Fruit fly (Drosophila melanogaster): ENCODE data around the gene Ac76E.

Gene Ac76E

dm6 chr3L:19939024-19939423 is at the start of gene Ac76E:
Gene Ac76E, plus strand, starts transcription at chr3L:19939287.
- TF ChIP-seq usp (GFP tag; optimal IDR thresholded peaks at IDR 0.05) (no peak), CG8478 (optimal IDR thresholded peaks at IDR 0.05) (no peak), pan (optimal IDR thresholded peaks at IDR 0.05) (no peak), Dll (optimal IDR thresholded peaks at IDR 0.05) (no peak), EcR (GFP tag; optimal IDR thresholded peaks at IDR 0.05) (no peak), psq (optimal IDR thresholded peaks at IDR 0.05) (no peak)

- TF ChIP-seq CG8478 (optimal IDR thresholded peaks at IDR 0.05) (peak; percentile 99), usp (GFP tag; optimal IDR thresholded peaks at IDR 0.05) (no peak), EcR (GFP tag; optimal IDR thresholded peaks at IDR 0.05) (no peak), pan (optimal IDR thresholded peaks at IDR 0.05) (no peak), psq (optimal IDR thresholded peaks at IDR 0.05) (no peak), Dll (optimal IDR thresholded peaks at IDR 0.05) (peak; percentile 55)
Observed at dm6 chr3L:19895556-19895995, 43.5 kb upstream of the Ac76E start.

dm6 chr3L:19896280-19896891 is 42.7 kb upstream of the Ac76E start:
- TF ChIP-seq Dll (optimal IDR thresholded peaks at IDR 0.05) (peak; percentile 27), psq (optimal IDR thresholded peaks at IDR 0.05) (no peak)

DNA sequence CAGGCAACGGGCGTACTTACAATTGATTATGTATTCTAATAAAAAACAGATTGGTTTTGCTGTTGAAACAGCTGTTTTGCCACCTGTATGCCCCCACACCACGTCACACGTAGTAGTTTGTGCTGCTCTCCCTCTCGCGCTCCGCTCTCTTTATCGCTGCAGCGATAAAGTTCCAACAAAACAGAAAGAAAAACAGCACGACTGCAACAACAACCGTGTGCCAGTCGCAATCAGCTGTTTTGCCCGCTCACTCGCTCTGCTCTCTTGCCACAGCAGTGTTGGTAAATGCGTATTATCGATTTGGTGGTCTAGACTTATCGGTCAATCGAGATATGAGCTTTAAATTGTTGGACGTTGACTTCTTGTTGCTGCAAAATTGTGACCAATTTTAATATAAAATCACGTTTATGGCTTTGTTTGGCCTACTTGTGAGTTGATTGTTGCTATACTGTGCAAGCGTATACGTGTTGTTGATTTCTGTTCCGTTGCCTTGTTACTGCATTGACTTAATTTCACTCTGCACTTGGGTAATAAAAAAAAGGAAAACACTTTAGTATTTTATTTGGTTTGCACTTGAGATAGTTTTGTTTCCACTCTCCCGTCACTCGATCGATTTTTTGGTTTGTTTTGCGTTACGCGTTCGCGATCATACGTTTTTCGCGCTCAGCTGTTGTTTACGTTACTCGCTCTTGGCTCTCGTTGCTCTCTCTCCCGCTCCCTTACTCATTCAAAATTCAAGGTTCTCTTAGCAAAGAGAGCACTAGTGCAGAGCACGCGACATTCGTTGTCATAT is 42.0 kb upstream of the Ac76E start:
- TF ChIP-seq psq (optimal IDR thresholded peaks at IDR 0.05) (no peak), pan (optimal IDR thresholded peaks at IDR 0.05) (peak; percentile 34)

DNA sequence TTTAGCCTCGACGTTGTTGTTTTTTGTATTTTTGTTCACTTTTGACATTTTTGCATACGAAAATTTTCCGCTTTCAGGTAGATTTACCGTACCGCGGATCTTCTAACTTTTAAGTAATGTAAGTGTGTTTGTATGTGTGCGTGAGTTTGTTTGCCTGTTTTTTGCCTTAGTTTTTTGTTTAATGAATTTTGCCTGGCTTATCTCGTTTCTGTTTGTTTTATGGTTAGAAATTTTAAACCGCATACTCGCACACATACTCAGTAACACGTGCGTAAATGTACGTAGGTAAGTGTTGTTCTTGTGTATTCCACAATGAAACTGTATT is 41.4 kb upstream of the Ac76E start:
- TF ChIP-seq Dll (optimal IDR thresholded peaks at IDR 0.05) (no peak), pan (optimal IDR thresholded peaks at IDR 0.05) (no peak), CG8478 (optimal IDR thresholded peaks at IDR 0.05) (no peak), EcR (GFP tag; optimal IDR thresholded peaks at IDR 0.05) (no peak), usp (GFP tag; optimal IDR thresholded peaks at IDR 0.05) (no peak), psq (optimal IDR thresholded peaks at IDR 0.05) (no peak)

dm6 chr3L:19898547-19899282 is 40.4 kb upstream of the Ac76E start:
- TF ChIP-seq CG8478 (optimal IDR thresholded peaks at IDR 0.05) (no peak), pan (optimal IDR thresholded peaks at IDR 0.05) (peak; percentile 56)

DNA sequence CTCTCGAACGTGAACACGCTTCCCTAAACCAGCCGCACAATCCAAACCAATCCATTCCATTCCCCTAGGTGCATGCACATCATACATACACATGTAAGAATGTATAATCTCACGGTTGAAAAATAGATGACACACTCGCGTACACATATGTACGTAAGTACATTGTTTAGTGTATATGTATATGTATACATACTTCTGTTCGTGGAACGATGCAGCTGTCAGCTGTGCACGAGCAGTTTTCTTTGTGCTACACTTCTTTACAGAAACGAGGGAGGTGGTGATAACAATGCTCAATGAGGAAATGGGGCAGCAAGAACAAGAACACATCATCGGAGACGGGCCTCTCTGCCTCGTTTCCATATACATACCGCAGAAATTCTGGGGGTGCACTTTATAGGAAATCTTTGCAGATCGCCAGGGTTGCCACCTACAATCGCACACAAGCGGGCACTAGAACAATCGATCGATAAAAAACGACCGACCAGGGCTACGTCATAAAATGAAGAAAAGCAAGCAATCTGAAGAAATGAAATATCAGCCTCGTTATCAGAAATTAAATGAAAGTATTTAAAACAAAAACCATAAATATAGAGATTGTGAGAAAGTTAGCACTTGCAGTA is 39.7 kb upstream of the Ac76E start:
- TF ChIP-seq usp (GFP tag; optimal IDR thresholded peaks at IDR 0.05) (no peak), CG8478 (optimal IDR thresholded peaks at IDR 0.05) (no peak)

DNA sequence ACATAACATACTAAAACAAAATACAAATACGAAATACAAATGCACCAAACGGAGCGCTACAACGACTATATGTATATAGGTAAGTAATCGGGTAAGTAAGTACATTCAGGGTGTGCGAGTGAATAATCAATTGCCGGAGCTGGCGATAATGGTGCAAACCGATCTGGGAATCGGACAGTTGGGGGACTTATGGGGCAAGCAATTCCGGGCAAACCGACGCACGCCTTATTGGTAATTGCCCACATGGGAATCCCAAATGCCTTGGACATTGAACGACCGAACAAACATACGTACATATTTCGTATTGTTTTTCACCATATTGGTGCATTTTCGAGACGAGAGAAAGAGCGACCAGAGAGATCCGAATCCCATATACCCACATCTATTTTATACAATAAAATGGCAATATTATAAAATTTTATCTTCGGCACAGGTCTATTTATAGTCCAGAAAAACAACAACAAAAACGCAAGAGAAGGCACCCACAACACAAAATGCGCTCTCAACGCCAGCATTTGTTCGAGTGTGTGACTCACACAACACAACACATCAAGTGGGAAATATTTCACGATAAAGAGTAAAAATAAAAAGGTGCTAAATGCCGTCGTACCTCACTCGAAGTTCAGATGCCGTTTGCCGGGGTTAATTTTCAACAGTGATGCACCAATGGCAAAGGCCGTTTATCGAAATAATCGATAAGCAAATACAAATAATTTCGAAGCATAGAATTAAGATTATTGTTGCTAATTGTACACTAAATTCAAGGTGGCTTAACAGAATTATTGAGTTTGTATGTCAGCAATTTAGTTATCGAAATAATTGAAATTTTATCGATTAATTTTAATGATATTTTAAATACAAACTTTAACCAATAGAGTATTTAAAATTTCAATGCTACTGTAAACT is 38.6 kb upstream of the Ac76E start:
- TF ChIP-seq CG8478 (optimal IDR thresholded peaks at IDR 0.05) (no peak), Dll (optimal IDR thresholded peaks at IDR 0.05) (no peak), psq (optimal IDR thresholded peaks at IDR 0.05) (no peak), pan (optimal IDR thresholded peaks at IDR 0.05) (no peak), EcR (GFP tag; optimal IDR thresholded peaks at IDR 0.05) (no peak), usp (GFP tag; optimal IDR thresholded peaks at IDR 0.05) (no peak)

- TF ChIP-seq Dll (optimal IDR thresholded peaks at IDR 0.05) (no peak), EcR (GFP tag; optimal IDR thresholded peaks at IDR 0.05) (no peak), pan (optimal IDR thresholded peaks at IDR 0.05) (no peak), CG8478 (optimal IDR thresholded peaks at IDR 0.05) (no peak), psq (optimal IDR thresholded peaks at IDR 0.05) (no peak), usp (GFP tag; optimal IDR thresholded peaks at IDR 0.05) (no peak)
Observed at dm6 chr3L:19901486-19902255, 37.4 kb upstream of the Ac76E start.

dm6 chr3L:19902560-19903399 is 36.3 kb upstream of the Ac76E start:
- TF ChIP-seq pan (optimal IDR thresholded peaks at IDR 0.05): no peak
- no peak for TF ChIP-seq EcR (GFP tag; optimal IDR thresholded peaks at IDR 0.05)
- no peak for TF ChIP-seq Dll (optimal IDR thresholded peaks at IDR 0.05)
- TF ChIP-seq CG8478 (optimal IDR thresholded peaks at IDR 0.05): no peak
- no peak for TF ChIP-seq psq (optimal IDR thresholded peaks at IDR 0.05)
- TF ChIP-seq usp (GFP tag; optimal IDR thresholded peaks at IDR 0.05): no peak
